Worm (Caenorhabditis elegans): Measurements from ENCODE around the gene F54C4.4.

DNA sequence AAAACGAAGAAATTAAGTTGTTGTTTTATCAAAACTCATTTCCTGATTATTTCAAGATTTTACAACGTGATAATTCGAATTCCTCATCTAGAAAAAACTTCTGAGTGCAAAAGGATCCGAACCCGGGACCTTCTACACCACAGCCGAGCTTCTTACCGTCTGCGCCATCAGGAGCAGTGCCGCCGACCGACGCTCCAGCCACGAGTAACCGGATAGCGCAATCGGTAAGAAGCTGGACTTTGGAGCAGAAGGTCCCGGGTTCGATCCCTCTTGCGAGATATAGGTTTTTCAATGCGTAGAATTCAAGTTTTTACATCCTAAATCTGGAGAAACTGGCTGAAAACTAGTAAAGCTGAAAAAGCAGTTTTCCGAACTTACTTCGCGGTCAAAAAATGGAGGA, 33.5 kb downstream of the F54C4.4 start:
- TF ChIP-seq snpc-3.4 (tag; optimal IDR thresholded peaks at IDR 0.05), result no peak
- TF ChIP-seq nhr-120 (GFP tag; IDR thresholded peaks at IDR 0.05), result no peak
- no peak for TF ChIP-seq nhr-27 (tag; optimal IDR thresholded peaks at IDR 0.05)
- TF ChIP-seq unc-130 (GFP tag; optimal IDR thresholded peaks at IDR 0.05), result no peak
- no peak for TF ChIP-seq K11D2.4 (GFP tag; IDR thresholded peaks at IDR 0.05)
- TF ChIP-seq lin-54 (GFP tag; optimal IDR thresholded peaks at IDR 0.05), result no peak
- no peak for TF ChIP-seq rec-8 (tag; optimal IDR thresholded peaks at IDR 0.05)
- TF ChIP-seq sea-2 (GFP tag; IDR thresholded peaks at IDR 0.05), result no peak
- TF ChIP-seq madf-10 (tag; optimal IDR thresholded peaks at IDR 0.05), result no peak
- TF ChIP-seq ztf-28 (GFP tag; IDR thresholded peaks at IDR 0.05), result no peak
- no peak for TF ChIP-seq nfya-2 (GFP tag; IDR thresholded peaks at IDR 0.05)
- TF ChIP-seq madf-8 (GFP tag; conservative IDR thresholded peaks at IDR 0.05), result no peak
